Fruit fly (Drosophila melanogaster) whole organism, embryonic: Measurements from ENCODE around the gene yellow-f2.

Source experiments
- ATbp ChIP-seq: fragments of 200-800 bp; sonication (Bioruptor generic); optimal IDR thresholded peaks from 2 replicates; lab custom pipeline; 2017; ENCODE audit warnings: missing biosample characterization, mild to moderate bottlenecking, missing genetic modification characterization, missing genetic modification reagents
- Ada2b ChIP-seq: fragments of 200-800 bp; sonication (Bioruptor generic); IDR thresholded peaks from 2 replicates; pipeline ENCODE4 v1.3.6; 2022; ENCODE audit warnings: missing biosample characterization, missing genetic modification characterization
- CG10274 ChIP-seq: fragments of 200-800 bp; sonication (Bioruptor generic); optimal IDR thresholded peaks from 3 replicates; lab custom pipeline; 2017; ENCODE audit warnings: missing biosample characterization, mild to moderate bottlenecking, missing genetic modification characterization
- CG10321 ChIP-seq: fragments of 200-800 bp; sonication (Bioruptor generic); IDR thresholded peaks from 2 replicates; pipeline ENCODE4 v1.3.6; 2022; ENCODE audit warnings: missing biosample characterization, missing genetic modification characterization
- CG10462 ChIP-seq: fragments of 200-800 bp; sonication (Bioruptor generic); optimal IDR thresholded peaks from 2 replicates; lab custom pipeline; 2016; ENCODE audit warnings: missing biosample characterization, missing genetic modification characterization
- CG12071 ChIP-seq: fragments of 200-800 bp; sonication (Bioruptor generic); optimal IDR thresholded peaks from 3 replicates; lab custom pipeline; 2018; ENCODE audit warnings: missing biosample characterization, mild to moderate bottlenecking, missing genetic modification characterization
- CG12299 ChIP-seq: fragments of 200-800 bp; sonication (Bioruptor generic); optimal IDR thresholded peaks from 2 replicates; lab custom pipeline; 2018; ENCODE audit warnings: missing biosample characterization, mild to moderate bottlenecking, missing genetic modification characterization
- CG13424 ChIP-seq: fragments of 200-800 bp; sonication (Bioruptor generic); optimal IDR thresholded peaks from 2 replicates; lab custom pipeline; 2019; ENCODE audit warnings: missing biosample characterization, mild to moderate bottlenecking, missing genetic modification characterization, moderate library complexity
- CG15514 ChIP-seq: fragments of 200-800 bp; sonication (Bioruptor generic); optimal IDR thresholded peaks from 3 replicates; lab custom pipeline; 2017; ENCODE audit warnings: missing biosample characterization, missing genetic modification characterization, mild to moderate bottlenecking, moderate library complexity, missing genetic modification reagents
- CG1647 ChIP-seq: fragments of 200-800 bp; sonication (Bioruptor generic); optimal IDR thresholded peaks from 3 replicates; lab custom pipeline; 2016; ENCODE audit warnings: missing biosample characterization, missing genetic modification characterization
- CG17359 ChIP-seq: fragments of 200-800 bp; sonication (Bioruptor generic); optimal IDR thresholded peaks from 3 replicates; lab custom pipeline; 2018; ENCODE audit warnings: missing biosample characterization, mild to moderate bottlenecking, missing genetic modification characterization, moderate library complexity
- CG17612 ChIP-seq: fragments of 200-800 bp; sonication (Bioruptor generic); IDR thresholded peaks from 2 replicates; pipeline ENCODE4 v1.3.6; 2022; ENCODE audit warnings: missing biosample characterization, missing genetic modification characterization
- CG17829 ChIP-seq: fragments of 200-800 bp; optimal IDR thresholded peaks from 2 replicates; lab custom pipeline; 2019; ENCODE audit warnings: missing biosample characterization, mild to moderate bottlenecking, missing genetic modification characterization, moderate library complexity
- CG18599 ChIP-seq: fragments of 200-800 bp; sonication (Bioruptor generic); optimal IDR thresholded peaks from 3 replicates; lab custom pipeline; 2017; ENCODE audit warnings: missing biosample characterization, missing genetic modification characterization, mild to moderate bottlenecking, moderate library complexity, missing genetic modification reagents
- CG33213 ChIP-seq: fragments of 200-800 bp; sonication (Bioruptor generic); optimal IDR thresholded peaks from 3 replicates; lab custom pipeline; 2016; ENCODE audit warnings: missing biosample characterization, missing genetic modification characterization
- CG3407 ChIP-seq: fragments of 200-800 bp; sonication (Bioruptor generic); optimal IDR thresholded peaks from 2 replicates; lab custom pipeline; 2018; ENCODE audit warnings: missing biosample characterization, mild to moderate bottlenecking, missing genetic modification characterization
- CG8924 ChIP-seq: fragments of 200-800 bp; optimal IDR thresholded peaks from 3 replicates; lab custom pipeline; 2019; ENCODE audit warnings: missing biosample characterization, mild to moderate bottlenecking, missing genetic modification characterization, moderate library complexity
- D ChIP-seq, 2 experiments: fragments of 200-800 bp in 1 of 2; fragments of >200 bp in 1 of 2; sonication (Bioruptor generic) in 1 of 2; optimal IDR thresholded peaks; 2 replicates in 1 of 2; 3 replicates in 1 of 2; lab custom pipeline; 2017; ENCODE audit warnings: mild to moderate bottlenecking in 1 of 2, missing biosample characterization in 1 of 2, missing genetic modification characterization in 1 of 2, missing genetic modification reagents in 1 of 2
- Dek ChIP-seq: fragments of 200-800 bp; sonication (Bioruptor generic); optimal IDR thresholded peaks from 3 replicates; lab custom pipeline; 2019; ENCODE audit warnings: missing biosample characterization, mild to moderate bottlenecking, missing genetic modification characterization, moderate library complexity
- Dip2 ChIP-seq: fragments of 200-800 bp; sonication (Bioruptor generic); IDR thresholded peaks from 2 replicates; pipeline ENCODE4 v1.3.6; 2022; ENCODE audit warnings: missing biosample characterization, missing genetic modification characterization
- E2f1 ChIP-seq: fragments of 200-800 bp; sonication (Bioruptor generic); IDR thresholded peaks from 2 replicates; pipeline ENCODE4 v1.3.6; 2022; ENCODE audit warnings: missing biosample characterization, missing genetic modification characterization
- Fer3 ChIP-seq: fragments of 200-800 bp; sonication (Bioruptor generic); optimal IDR thresholded peaks from 2 replicates; lab custom pipeline; 2018; ENCODE audit warnings: missing biosample characterization, mild to moderate bottlenecking, missing genetic modification characterization, moderate library complexity
- H15 ChIP-seq: fragments of 200-800 bp; sonication (Bioruptor generic); IDR thresholded peaks from 3 replicates; pipeline ENCODE4 v1.3.6; 2022; ENCODE audit warnings: missing biosample characterization, missing genetic modification characterization
- HHEX ChIP-seq: fragments of 200-800 bp; sonication (Bioruptor generic); optimal IDR thresholded peaks from 3 replicates; lab custom pipeline; 2017; ENCODE audit warnings: missing biosample characterization, mild to moderate bottlenecking, missing genetic modification characterization, missing genetic modification reagents
- Hmr ChIP-seq: fragments of 200-800 bp; sonication (Bioruptor generic); optimal IDR thresholded peaks from 3 replicates; lab custom pipeline; 2017; ENCODE audit warnings: mild to moderate bottlenecking, missing biosample characterization, missing genetic modification reagents, missing genetic modification characterization
- Hmx ChIP-seq: fragments of 200-800 bp; sonication (Bioruptor generic); optimal IDR thresholded peaks from 2 replicates; lab custom pipeline; 2016; ENCODE audit warnings: missing biosample characterization, missing genetic modification characterization
- Nf-YA ChIP-seq: fragments of 200-800 bp; sonication (Bioruptor generic); IDR thresholded peaks from 2 replicates; pipeline ENCODE4 v1.3.6; 2022; ENCODE audit warnings: missing biosample characterization, missing genetic modification characterization
- Optix ChIP-seq: fragments of 200-800 bp; sonication (Bioruptor generic); IDR thresholded peaks from 3 replicates; pipeline ENCODE4 v1.3.6; 2022; ENCODE audit warnings: missing biosample characterization, missing genetic modification characterization
- Rfx ChIP-seq: fragments of 200-800 bp; sonication (Bioruptor generic); IDR thresholded peaks from 2 replicates; pipeline ENCODE4 v1.3.6; 2022; ENCODE audit warnings: missing biosample characterization, missing genetic modification characterization
- YL-1 ChIP-seq: fragments of 200-800 bp; sonication (Bioruptor generic); optimal IDR thresholded peaks from 3 replicates; lab custom pipeline; 2017; ENCODE audit warnings: missing biosample characterization, mild to moderate bottlenecking, missing genetic modification characterization
- amos ChIP-seq: fragments of 200-800 bp; sonication (Bioruptor generic); IDR thresholded peaks from 2 replicates; pipeline ENCODE4 v1.3.6; 2022; ENCODE audit warnings: missing biosample characterization, missing genetic modification characterization; ENCODE audit not compliant: partially characterized antibody
- ap ChIP-seq: fragments of 200-800 bp; sonication (Bioruptor generic); IDR thresholded peaks from 2 replicates; pipeline ENCODE4 v1.3.6; 2022; ENCODE audit warnings: missing biosample characterization, missing genetic modification characterization
- ara ChIP-seq: fragments of 200-800 bp; sonication (Bioruptor generic); IDR thresholded peaks from 2 replicates; pipeline ENCODE4 v1.3.6; 2022; ENCODE audit warnings: missing biosample characterization, missing genetic modification characterization
- croc ChIP-seq: fragments of 200-800 bp; sonication (Bioruptor generic); conservative IDR thresholded peaks from 3 replicates; pipeline ENCODE4 v1.3.6; 2022; ENCODE audit warnings: missing biosample characterization, missing genetic modification characterization
- dmrt11E ChIP-seq: fragments of 200-800 bp; sonication (Bioruptor generic); optimal IDR thresholded peaks from 3 replicates; lab custom pipeline; 2018; ENCODE audit warnings: missing biosample characterization, mild to moderate bottlenecking, missing genetic modification characterization, moderate library complexity
- esg ChIP-seq: fragments of 200-800 bp; sonication (Bioruptor generic); conservative IDR thresholded peaks from 2 replicates; pipeline ENCODE4 v1.3.6; 2022; ENCODE audit warnings: missing biosample characterization, missing genetic modification characterization
- fd64A ChIP-seq: fragments of 200-800 bp; sonication (Bioruptor generic); optimal IDR thresholded peaks from 3 replicates; lab custom pipeline; 2018; ENCODE audit warnings: missing biosample characterization, mild to moderate bottlenecking, missing genetic modification characterization
- ken ChIP-seq: fragments of 200-800 bp; sonication (Bioruptor generic); IDR thresholded peaks from 3 replicates; pipeline ENCODE4 v1.3.6; 2022; ENCODE audit warnings: missing biosample characterization, missing genetic modification characterization
- lmd ChIP-seq: fragments of 200-800 bp; sonication (Bioruptor generic); IDR thresholded peaks from 2 replicates; pipeline ENCODE4 v1.3.6; 2022; ENCODE audit warnings: missing biosample characterization, missing genetic modification characterization
- onecut ChIP-seq: fragments of 200-800 bp; sonication (Bioruptor generic); IDR thresholded peaks from 2 replicates; pipeline ENCODE4 v1.3.6; 2022; ENCODE audit warnings: missing biosample characterization, missing genetic modification characterization
- peb ChIP-seq: fragments of 200-800 bp; sonication (Bioruptor generic); IDR thresholded peaks from 2 replicates; pipeline ENCODE4 v1.3.6; 2022; ENCODE audit warnings: missing biosample characterization, missing genetic modification characterization
- pho ChIP-seq: fragments of 200-800 bp; sonication (Bioruptor generic); optimal IDR thresholded peaks from 2 replicates; lab custom pipeline; 2016; ENCODE audit warnings: missing biosample characterization, missing genetic modification characterization
- phol ChIP-seq: fragments of 200-800 bp; sonication (Bioruptor generic); optimal IDR thresholded peaks from 3 replicates; lab custom pipeline; 2018; ENCODE audit warnings: missing biosample characterization, mild to moderate bottlenecking, missing genetic modification characterization, moderate library complexity
- sens ChIP-seq: fragments of 200-800 bp; sonication (Bioruptor generic); peaks from one replicate; lab custom pipeline; 2016; ENCODE audit warnings: missing biosample characterization, missing genetic modification characterization
- stc ChIP-seq: fragments of 200-800 bp; sonication (Bioruptor generic); IDR thresholded peaks from 2 replicates; pipeline ENCODE4 v1.3.6; 2022; ENCODE audit warnings: missing biosample characterization, missing genetic modification characterization
- stwl ChIP-seq: fragments of 200-800 bp; sonication (Bioruptor generic); optimal IDR thresholded peaks from 3 replicates; lab custom pipeline; 2018; ENCODE audit warnings: missing biosample characterization, mild to moderate bottlenecking, missing genetic modification characterization, moderate library complexity
- vvl ChIP-seq: fragments of 200-800 bp; sonication (Bioruptor generic); IDR thresholded peaks from 2 replicates; pipeline ENCODE4 v1.3.6; 2022; ENCODE audit warnings: missing biosample characterization, missing genetic modification characterization
- zen ChIP-seq: fragments of 200-800 bp; sonication (Bioruptor generic); optimal IDR thresholded peaks from 3 replicates; lab custom pipeline; 2018; ENCODE audit warnings: missing biosample characterization, mild to moderate bottlenecking, missing genetic modification characterization, moderate library complexity

yellow-f2 gene

DNA sequence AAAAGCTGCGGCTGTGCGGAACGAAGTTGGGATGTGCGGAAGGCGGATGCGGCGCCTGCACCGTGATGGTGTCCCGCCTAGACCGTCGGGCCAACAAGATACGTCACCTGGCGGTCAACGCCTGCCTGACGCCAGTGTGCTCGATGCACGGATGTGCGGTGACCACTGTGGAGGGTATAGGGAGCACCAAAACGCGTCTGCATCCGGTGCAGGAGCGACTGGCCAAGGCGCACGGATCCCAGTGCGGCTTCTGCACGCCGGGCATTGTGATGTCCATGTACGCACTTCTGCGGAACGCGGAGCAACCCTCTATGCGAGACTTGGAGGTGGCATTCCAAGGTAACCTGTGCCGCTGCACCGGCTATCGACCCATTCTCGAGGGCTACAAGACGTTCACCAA, 38.7 kb upstream of the yellow-f2 start (continued):
- TF ChIP-seq zen (tag; lab: Kevin White, UChicago) (no peak), dmrt11E (tag; lab: Kevin White, UChicago) (no peak), phol (tag; lab: Kevin White, UChicago) (no peak), H15 (GFP tag; lab: Robert Waterston, UW) (0 out of 3 replicates have a peak, but pooled peaks have one; percentile 27), CG1647 (GFP tag; lab: Kevin White, UChicago) (no peak), CG12299 (tag; lab: Kevin White, UChicago) (no peak), lmd (GFP tag; lab: Robert Waterston, UW) (no peak)

DNA sequence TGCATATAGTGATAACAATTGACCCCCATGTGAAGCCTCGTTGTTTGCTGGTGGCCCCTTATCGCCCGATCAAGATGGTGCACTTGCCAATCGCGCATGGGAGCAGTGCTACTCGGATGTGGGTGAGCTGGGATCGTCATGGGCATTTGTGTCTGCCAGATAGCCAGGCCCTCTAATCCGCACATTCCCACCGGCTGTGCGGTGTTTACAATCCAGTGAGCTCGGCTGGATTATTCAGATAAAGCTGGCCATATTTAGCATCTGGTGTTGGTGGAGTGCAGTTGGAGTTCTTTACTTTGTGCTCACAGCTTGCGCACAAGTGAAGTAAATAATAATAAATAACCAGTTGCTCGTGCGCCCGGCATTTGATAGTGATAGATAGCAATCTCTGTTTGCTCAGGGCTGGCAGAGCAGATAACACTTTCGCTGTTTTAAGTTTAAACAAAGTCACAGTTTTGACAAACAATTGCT, 38.1 kb upstream of the yellow-f2 start:
- peak; percentile 68 for TF ChIP-seq CG18599
- TF ChIP-seq croc (GFP tag; lab: Robert Waterston, UW): no peak
- peak; percentile 34 for TF ChIP-seq CG13424 (tag; lab: Kevin White, UChicago)
- no peak for TF ChIP-seq Dip2 (GFP tag; lab: Robert Waterston, UW)
- TF ChIP-seq CG10321 (GFP tag; lab: Robert Waterston, UW): 0 out of 2 replicates have a peak, but pooled peaks have one; percentile 29
- peak; percentile 19 for TF ChIP-seq Dek (tag; lab: Kevin White, UChicago)
- TF ChIP-seq D (optimal IDR thresholded peaks at IDR 0.05; lab: Kevin White, UChicago): no peak
- TF ChIP-seq D (GFP tag; optimal IDR thresholded peaks at IDR 0.05; lab: Kevin White, UChicago): peak; percentile 44
- peak; percentile 40 for TF ChIP-seq CG8924 (tag; lab: Kevin White, UChicago)
- no peak for TF ChIP-seq Hmx (GFP tag; lab: Kevin White, UChicago)
- TF ChIP-seq YL-1 (GFP tag; lab: Kevin White, UChicago): peak; percentile 16
- TF ChIP-seq Optix (GFP tag; lab: Robert Waterston, UW): peak; percentile 44; the same call in 1 of the 3 replicates
- no peak for TF ChIP-seq amos (GFP tag; lab: Robert Waterston, UW)
- peak; percentile 61 for TF ChIP-seq CG15514 (GFP tag; lab: Kevin White, UChicago)
- TF ChIP-seq stwl: no peak
- TF ChIP-seq pho: no peak
- peak; percentile 24 for TF ChIP-seq Rfx (GFP tag; lab: Robert Waterston, UW)
- peak; percentile 56 for TF ChIP-seq CG3407
- TF ChIP-seq Ada2b (GFP tag; lab: Robert Waterston, UW): 0 out of 2 replicates have a peak, but pooled peaks have one; percentile 6
- 0 out of 3 replicates have a peak, but pooled peaks have one; percentile 39 for TF ChIP-seq ken (GFP tag; lab: Robert Waterston, UW)
- TF ChIP-seq CG17359 (tag; lab: Kevin White, UChicago): peak; percentile 69
- peak; percentile 54 for TF ChIP-seq HHEX (GFP tag; lab: Kevin White, UChicago)
- TF ChIP-seq CG17612 (GFP tag; lab: Robert Waterston, UW): no peak
- no peak for TF ChIP-seq CG10274 (GFP tag; lab: Kevin White, UChicago)
- TF ChIP-seq CG33213 (GFP tag; lab: Kevin White, UChicago): peak; percentile 23
- no peak for TF ChIP-seq peb (GFP tag; lab: Robert Waterston, UW)
- TF ChIP-seq fd64A (GFP tag; lab: Kevin White, UChicago): peak; percentile 78
- TF ChIP-seq CG12071: no peak
- TF ChIP-seq stc (GFP tag; lab: Robert Waterston, UW): 0 out of 2 replicates have a peak, but pooled peaks have one; percentile 13
- TF ChIP-seq vvl (GFP tag; lab: Robert Waterston, UW): 0 out of 2 replicates have a peak, but pooled peaks have one; percentile 39
- peak; percentile 37 for TF ChIP-seq Fer3 (tag; lab: Kevin White, UChicago)
- peak; percentile 82 for TF ChIP-seq ATbp (GFP tag; lab: Kevin White, UChicago)
- TF ChIP-seq esg (GFP tag; lab: Robert Waterston, UW): no peak
- no peak for TF ChIP-seq E2f1 (GFP tag; lab: Robert Waterston, UW)
- peak; percentile 36; the same call in 1 of the 2 replicates for TF ChIP-seq onecut (GFP tag; lab: Robert Waterston, UW)
- peak; percentile 5 for TF ChIP-seq CG17829 (tag; lab: Kevin White, UChicago)
- TF ChIP-seq CG10462 (GFP tag; lab: Kevin White, UChicago): no peak
- TF ChIP-seq sens (GFP tag; lab: Kevin White, UChicago): peak; percentile 86
- 0 out of 2 replicates have a peak, but pooled peaks have one; percentile 12 for TF ChIP-seq Nf-YA (GFP tag; lab: Robert Waterston, UW)
- no peak for TF ChIP-seq ap
- TF ChIP-seq Hmr (GFP tag; lab: Kevin White, UChicago): peak; percentile 56
- peak; percentile 57; the same call in 1 of the 2 replicates for TF ChIP-seq ara (GFP tag; lab: Robert Waterston, UW)
